Worm (Caenorhabditis elegans): ENCODE data around the gene frh-1.

frh-1 gene

ce11 chrII:5942593-5942992 is 25.4 kb downstream of the frh-1 start, which contains the start of gene F28B12.1 (continued):
- peak; percentile 78 for TF ChIP-seq hlh-30 (tag; optimal IDR thresholded peaks at IDR 0.05; ENCODE audit: insufficient read depth)
- no peak for TF ChIP-seq ZK337.2 (GFP tag; IDR thresholded peaks at IDR 0.05)
- TF ChIP-seq D1046.2 (GFP tag; IDR thresholded peaks at IDR 0.05), result no peak
- no peak for TF ChIP-seq unc-39 (tag; optimal IDR thresholded peaks at IDR 0.05)
- TF ChIP-seq ZK546.5 (tag; optimal IDR thresholded peaks at IDR 0.05), result no peak
- no peak for TF ChIP-seq F44E2.7 (GFP tag; IDR thresholded peaks at IDR 0.05)
- TF ChIP-seq nhr-111 (GFP tag; optimal IDR thresholded peaks at IDR 0.05), result no peak
- no peak for TF ChIP-seq gei-8 (GFP tag; optimal IDR thresholded peaks at IDR 0.05)

DNA sequence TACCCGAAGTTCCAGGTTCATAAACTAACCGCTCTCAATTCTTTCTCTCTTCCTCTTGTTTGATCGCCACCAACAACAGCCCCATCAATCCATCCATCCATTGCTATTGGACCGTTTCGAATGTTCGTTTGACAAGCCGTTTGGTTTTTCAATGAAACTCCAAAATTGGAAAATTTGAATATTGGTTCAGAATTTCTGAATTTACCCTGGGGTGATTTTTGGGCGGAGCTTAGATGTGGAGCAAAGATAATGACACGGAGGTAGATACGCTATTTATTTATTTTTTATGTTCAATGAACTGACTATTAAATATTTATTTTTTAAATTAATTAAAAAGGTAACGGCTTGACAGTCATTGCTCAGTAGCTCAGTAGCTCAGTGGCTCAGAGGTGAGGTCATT is 27.0 kb downstream of the frh-1 start, which contains the start of gene B0034.2:
Gene B0034.2, minus strand, starts transcription at position 101 of the 400 bp plus-strand sequence.
- TF ChIP-seq aha-1 (tag) (peak; percentile 41), gei-8 (GFP tag; optimal IDR thresholded peaks at IDR 0.05) (no peak), lin-38 (GFP tag; IDR thresholded peaks at IDR 0.05) (0 out of 2 replicates have a peak, but pooled peaks have one; percentile 21)

- TF ChIP-seq aha-1 (tag), result peak; percentile 63
- no peak for TF ChIP-seq zfp-3 (GFP tag; conservative IDR thresholded peaks at IDR 0.05)
Measured at ce11 chrII:5945818-5946217, 28.6 kb downstream of the frh-1 start.

DNA sequence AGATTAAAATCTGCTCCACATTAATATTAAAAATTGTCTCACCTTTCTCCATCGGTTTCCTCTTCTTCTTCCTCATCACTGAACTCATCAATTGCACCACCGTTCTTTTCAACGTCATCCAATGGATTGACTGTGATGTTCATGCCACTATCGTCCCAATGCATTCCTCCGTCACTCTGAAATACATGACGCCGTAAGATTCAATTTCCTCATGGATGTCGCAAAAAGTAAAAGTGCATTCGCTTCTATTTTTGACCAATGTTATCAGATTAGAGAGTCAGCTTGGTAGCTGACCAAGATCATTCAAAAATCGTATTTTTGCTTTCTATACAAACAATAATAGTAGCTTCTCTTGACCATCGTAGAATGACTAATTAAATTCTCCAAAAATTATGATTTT is 29.2 kb downstream of the frh-1 start:
- TF ChIP-seq Y5F2A.4 (GFP tag; optimal IDR thresholded peaks at IDR 0.05), result no peak
- TF ChIP-seq aha-1 (tag), result peak; percentile 37
- 0 out of 2 replicates have a peak, but pooled peaks have one; percentile 42 for TF ChIP-seq ctbp-1 (GFP tag; IDR thresholded peaks at IDR 0.05)

DNA sequence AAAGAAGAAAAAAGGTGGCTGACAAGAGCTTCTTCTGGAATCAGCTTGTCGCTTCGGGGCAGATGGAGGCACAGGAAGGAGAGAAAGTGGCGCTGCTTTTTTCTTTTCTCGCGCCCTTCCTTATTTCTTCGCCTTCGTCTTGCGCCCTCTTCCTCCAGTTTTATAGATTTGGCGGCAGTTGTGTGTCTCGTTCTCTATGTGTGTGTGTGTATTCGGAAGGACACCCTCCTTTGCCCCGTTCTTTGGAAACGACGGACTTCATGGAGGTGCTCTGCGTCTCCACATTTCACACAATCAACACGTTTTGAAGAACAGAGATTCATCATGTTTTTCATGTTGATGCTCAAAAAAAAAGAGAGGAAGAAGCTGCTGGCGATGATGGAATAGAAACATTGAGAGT is 31.5 kb downstream of the frh-1 start:
- TF ChIP-seq nhr-11 (tag; optimal IDR thresholded peaks at IDR 0.05) (peak; percentile 61), mep-1 (tag; optimal IDR thresholded peaks at IDR 0.05) (peak; percentile 18), set-16 (GFP tag; IDR thresholded peaks at IDR 0.05) (peak; percentile 44), unc-62 (GFP tag; optimal IDR thresholded peaks at IDR 0.05 in 1 of 2) (peak in 1 of 2 experiments; percentile 78), unc-62 (tag; optimal IDR thresholded peaks at IDR 0.05) (no peak), tra-1 (GFP tag; IDR thresholded peaks at IDR 0.05) (0 out of 2 replicates have a peak, but pooled peaks have one; percentile 35), rbr-2 (tag; optimal IDR thresholded peaks at IDR 0.05) (peak; percentile 41), ceh-82 (tag; optimal IDR thresholded peaks at IDR 0.05) (no peak), lsy-2 (tag; optimal IDR thresholded peaks at IDR 0.05) (peak; percentile 31 to 53), ctbp-1 (GFP tag; IDR thresholded peaks at IDR 0.05) (no peak), hlh-30 (tag; optimal IDR thresholded peaks at IDR 0.05; ENCODE audit: insufficient read depth) (peak; percentile 23), fkh-10 (GFP tag; optimal IDR thresholded peaks at IDR 0.05) (peak; percentile 47), D1046.2 (GFP tag; IDR thresholded peaks at IDR 0.05) (no peak), mes-2 (tag; optimal IDR thresholded peaks at IDR 0.05; ENCODE audit: poor library complexity, severe bottlenecking) (peak; percentile 48), hlh-11 (tag; optimal IDR thresholded peaks at IDR 0.05) (peak; percentile 22), egl-43 (GFP tag; IDR thresholded peaks at IDR 0.05) (peak; percentile 29; the same call in 1 of the 2 replicates), hmg-1.1 (GFP tag; IDR thresholded peaks at IDR 0.05) (peak; percentile 45; the same call in 1 of the 2 replicates)

DNA sequence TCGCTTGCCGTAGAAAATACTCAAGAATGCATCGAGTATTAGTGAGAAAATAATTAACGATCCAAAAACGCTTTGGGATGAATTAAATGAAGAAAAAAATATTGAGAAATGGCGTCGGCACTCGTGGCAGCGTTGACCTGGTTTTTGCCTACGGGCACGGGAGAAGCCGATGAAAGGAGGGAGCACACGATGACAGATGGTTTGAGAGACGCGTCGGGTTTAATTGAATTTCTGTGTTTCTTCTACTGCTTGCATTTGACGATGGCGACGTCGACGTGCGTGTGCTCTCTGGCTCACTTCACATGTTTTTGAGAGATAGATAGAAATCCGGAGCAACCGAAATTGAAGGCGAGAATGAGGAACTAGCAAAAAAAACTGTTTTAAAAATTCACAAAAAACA is 33.4 kb downstream of the frh-1 start:
- TF ChIP-seq ceh-44 (GFP tag; IDR thresholded peaks at IDR 0.05), result no peak
- TF ChIP-seq lin-38 (GFP tag; IDR thresholded peaks at IDR 0.05), result no peak
- TF ChIP-seq dmd-9 (GFP tag; IDR thresholded peaks at IDR 0.05), result no peak
- 0 out of 2 replicates have a peak, but pooled peaks have one; percentile 6 for TF ChIP-seq hmg-1.1 (GFP tag; IDR thresholded peaks at IDR 0.05)
- no peak for TF ChIP-seq nhr-11 (tag; optimal IDR thresholded peaks at IDR 0.05)
- TF ChIP-seq aha-1 (tag), result peak; percentile 87
- no peak for TF ChIP-seq Y105C5A.15 (GFP tag; IDR thresholded peaks at IDR 0.05)
- TF ChIP-seq ctbp-1 (GFP tag; IDR thresholded peaks at IDR 0.05), result peak; percentile 55; the same call in 1 of the 2 replicates
- TF ChIP-seq nhr-77 (tag; optimal IDR thresholded peaks at IDR 0.05), result no peak
- TF ChIP-seq ztf-11 (tag; optimal IDR thresholded peaks at IDR 0.05), result no peak
- TF ChIP-seq lin-1 (GFP tag; IDR thresholded peaks at IDR 0.05), result no peak
- no peak for TF ChIP-seq D1046.2 (GFP tag; IDR thresholded peaks at IDR 0.05)
- no peak for TF ChIP-seq F26F4.8 (GFP tag; conservative IDR thresholded peaks at IDR 0.05)
- peak; percentile 6 for TF ChIP-seq hlh-30 (tag; optimal IDR thresholded peaks at IDR 0.05; ENCODE audit: insufficient read depth)
- TF ChIP-seq dpl-1 (GFP tag; optimal IDR thresholded peaks at IDR 0.05), result no peak
- TF ChIP-seq F44E2.7 (GFP tag; IDR thresholded peaks at IDR 0.05), result no peak
